Fruit fly (Drosophila melanogaster) whole organism, embryonic: ENCODE data around the gene CG10286.

Source experiments
- ATbp ChIP-seq: fragments of 200-800 bp; sonication (Bioruptor generic); optimal IDR thresholded peaks from 2 replicates; lab custom pipeline; 2017; ENCODE audit warnings: missing biosample characterization, mild to moderate bottlenecking, missing genetic modification characterization, missing genetic modification reagents
- Bteb2 ChIP-seq: fragments of 200-800 bp; sonication (Bioruptor generic); optimal IDR thresholded peaks from 2 replicates; lab custom pipeline; 2016; ENCODE audit warnings: missing biosample characterization, missing genetic modification characterization
- CG10209 ChIP-seq: fragments of 200-800 bp; sonication (Bioruptor generic); optimal IDR thresholded peaks from 3 replicates; lab custom pipeline; 2017; ENCODE audit warnings: missing biosample characterization, mild to moderate bottlenecking, missing genetic modification characterization, missing genetic modification reagents
- CG10267 ChIP-seq: fragments of 200-800 bp; sonication (Bioruptor generic); optimal IDR thresholded peaks from 2 replicates; lab custom pipeline; 2018; ENCODE audit warnings: missing biosample characterization, mild to moderate bottlenecking, missing genetic modification characterization, moderate library complexity
- CG10543 ChIP-seq: fragments of 200-800 bp; sonication (Bioruptor generic); optimal IDR thresholded peaks from 3 replicates; lab custom pipeline; 2017; ENCODE audit warnings: missing biosample characterization, mild to moderate bottlenecking, missing genetic modification characterization, moderate library complexity
- CG10654 ChIP-seq: fragments of 200-800 bp; sonication (Bioruptor generic); optimal IDR thresholded peaks from 2 replicates; lab custom pipeline; 2016; ENCODE audit warnings: missing biosample characterization, missing genetic modification characterization
- CG10959 ChIP-seq: fragments of 200-800 bp; sonication (Bioruptor generic); IDR thresholded peaks from 2 replicates; pipeline ENCODE4 v1.3.6; 2022; ENCODE audit warnings: missing biosample characterization, missing genetic modification characterization
- CG12104 ChIP-seq: fragments of 200-800 bp; sonication (Bioruptor generic); optimal IDR thresholded peaks from 3 replicates; lab custom pipeline; 2016; ENCODE audit warnings: missing biosample characterization, missing genetic modification characterization
- CG12299 ChIP-seq: fragments of 200-800 bp; sonication (Bioruptor generic); optimal IDR thresholded peaks from 2 replicates; lab custom pipeline; 2018; ENCODE audit warnings: missing biosample characterization, mild to moderate bottlenecking, missing genetic modification characterization
- CG14667 ChIP-seq: fragments of 200-800 bp; sonication (Bioruptor generic); IDR thresholded peaks from 2 replicates; pipeline ENCODE4 v1.3.6; 2022; ENCODE audit warnings: missing biosample characterization, missing genetic modification characterization
- CG14860 ChIP-seq: fragments of 200-800 bp; sonication (Bioruptor generic); IDR thresholded peaks from 3 replicates; pipeline ENCODE4 v1.3.6; 2022; ENCODE audit warnings: missing biosample characterization, missing genetic modification characterization; ENCODE audit not compliant: partially characterized antibody
- CG15269 ChIP-seq: fragments of 200-800 bp; sonication (Bioruptor generic); optimal IDR thresholded peaks from 2 replicates; lab custom pipeline; 2018; ENCODE audit warnings: missing biosample characterization, mild to moderate bottlenecking, missing genetic modification characterization, moderate library complexity
- CG15479 ChIP-seq: fragments of 200-800 bp; sonication (Bioruptor generic); optimal IDR thresholded peaks from 3 replicates; lab custom pipeline; 2019; ENCODE audit warnings: missing biosample characterization, mild to moderate bottlenecking, missing genetic modification characterization, moderate library complexity
- CG17328 ChIP-seq: fragments of 200-800 bp; sonication (Bioruptor generic); IDR thresholded peaks from 2 replicates; pipeline ENCODE4 v1.3.6; 2022; ENCODE audit warnings: missing biosample characterization, missing genetic modification characterization
- CG2129 ChIP-seq: fragments of 200-800 bp; sonication (Bioruptor generic); IDR thresholded peaks from 2 replicates; pipeline ENCODE4 v1.3.6; 2022; ENCODE audit warnings: missing biosample characterization, missing genetic modification characterization; ENCODE audit not compliant: partially characterized antibody
- CG30431 ChIP-seq: fragments of 200-800 bp; sonication (Bioruptor generic); optimal IDR thresholded peaks from 2 replicates; lab custom pipeline; 2017; ENCODE audit warnings: missing biosample characterization, missing genetic modification characterization
- CG31388 ChIP-seq: fragments of 200-800 bp; sonication (Bioruptor generic); optimal IDR thresholded peaks from 2 replicates; lab custom pipeline; 2016; ENCODE audit warnings: missing biosample characterization, missing genetic modification characterization
- CG32772 ChIP-seq: fragments of 200-800 bp; sonication (Bioruptor generic); IDR thresholded peaks from 2 replicates; pipeline ENCODE4 v1.3.6; 2022; ENCODE audit warnings: missing biosample characterization, missing genetic modification characterization
- CG3726 ChIP-seq: fragments of 200-800 bp; sonication (Bioruptor generic); IDR thresholded peaks from 3 replicates; pipeline ENCODE4, ENCODE4 v1.3.6; 2022; ENCODE audit warnings: missing biosample characterization, missing genetic modification characterization
- CG43689 ChIP-seq: fragments of 200-800 bp; sonication (Bioruptor generic); IDR thresholded peaks from 2 replicates; pipeline ENCODE4 v1.3.6; 2022; ENCODE audit warnings: missing biosample characterization, missing genetic modification characterization
- CG4854 ChIP-seq: fragments of 200-800 bp; sonication (Bioruptor generic); optimal IDR thresholded peaks from 2 replicates; lab custom pipeline; 2016; ENCODE audit warnings: missing biosample characterization, missing genetic modification characterization, inconsistent platforms
- CG6654 ChIP-seq: fragments of 200-800 bp; sonication (Bioruptor generic); optimal IDR thresholded peaks from 2 replicates; lab custom pipeline; 2017; ENCODE audit warnings: missing biosample characterization, mild to moderate bottlenecking, missing genetic modification characterization
- CG6791 ChIP-seq: fragments of 200-800 bp; sonication (Bioruptor generic); IDR thresholded peaks from 3 replicates; pipeline ENCODE4 v1.3.6; 2022; ENCODE audit warnings: missing biosample characterization, missing genetic modification characterization; ENCODE audit not compliant: partially characterized antibody
- CG7271 ChIP-seq: fragments of 200-800 bp; sonication (Bioruptor generic); optimal IDR thresholded peaks from 2 replicates; lab custom pipeline; 2018; ENCODE audit warnings: missing biosample characterization, mild to moderate bottlenecking, missing genetic modification characterization, moderate library complexity
- CG8281 ChIP-seq: fragments of 200-800 bp; sonication (Bioruptor generic); optimal IDR thresholded peaks from 2 replicates; lab custom pipeline; 2018; ENCODE audit warnings: missing biosample characterization, mild to moderate bottlenecking, missing genetic modification characterization, moderate library complexity
- CG8359 ChIP-seq: fragments of 200-800 bp; sonication (Bioruptor generic); optimal IDR thresholded peaks from 2 replicates; lab custom pipeline; 2017; ENCODE audit warnings: missing biosample characterization, mild to moderate bottlenecking, missing genetic modification characterization, borderline replicate concordance
- CTCF ChIP-seq: fragments of 200-800 bp; sonication (Bioruptor generic); optimal IDR thresholded peaks from 2 replicates; lab custom pipeline; 2017; ENCODE audit warnings: missing biosample characterization, mild to moderate bottlenecking, missing genetic modification characterization, moderate library complexity
- D19A ChIP-seq: fragments of 200-800 bp; optimal IDR thresholded peaks from 3 replicates; lab custom pipeline; 2019; ENCODE audit warnings: missing biosample characterization, mild to moderate bottlenecking, missing genetic modification characterization, moderate library complexity
- Elba2 ChIP-seq: fragments of 200-800 bp; sonication (Bioruptor generic); optimal IDR thresholded peaks from 3 replicates; lab custom pipeline; 2016; ENCODE audit warnings: missing biosample characterization, missing genetic modification characterization
- Fer2 ChIP-seq: fragments of 200-800 bp; sonication (Bioruptor generic); optimal IDR thresholded peaks from 2 replicates; lab custom pipeline; 2018; ENCODE audit warnings: missing biosample characterization, mild to moderate bottlenecking, missing genetic modification characterization, moderate library complexity
- HHEX ChIP-seq: fragments of 200-800 bp; sonication (Bioruptor generic); optimal IDR thresholded peaks from 3 replicates; lab custom pipeline; 2017; ENCODE audit warnings: missing biosample characterization, mild to moderate bottlenecking, missing genetic modification characterization, missing genetic modification reagents
- Hmr ChIP-seq: fragments of 200-800 bp; sonication (Bioruptor generic); optimal IDR thresholded peaks from 3 replicates; lab custom pipeline; 2017; ENCODE audit warnings: mild to moderate bottlenecking, missing biosample characterization, missing genetic modification reagents, missing genetic modification characterization
- Ssrp ChIP-seq: fragments of 200-800 bp; sonication (Bioruptor generic); optimal IDR thresholded peaks from 2 replicates; lab custom pipeline; 2018; ENCODE audit warnings: missing biosample characterization, mild to moderate bottlenecking, missing genetic modification characterization, moderate library complexity
- Tbp ChIP-seq: fragments of >200 bp; optimal IDR thresholded peaks from 2 replicates; lab custom pipeline; 2018; ENCODE audit warnings: missing biosample characterization, missing genetic modification characterization
- crp ChIP-seq, 2 experiments: fragments of 200-800 bp; sonication (Bioruptor generic); optimal IDR thresholded peaks; 2 replicates in 1 of 2; 3 replicates in 1 of 2; lab custom pipeline; 2017; ENCODE audit warnings: missing biosample characterization in 2 of 2, missing genetic modification characterization in 2 of 2, mild to moderate bottlenecking in 1 of 2, moderate library complexity in 1 of 2
- dati ChIP-seq: fragments of 200-800 bp; sonication (Bioruptor generic); IDR thresholded peaks from 2 replicates; pipeline ENCODE4 v1.3.6; 2022; ENCODE audit warnings: missing biosample characterization, missing genetic modification characterization
- disco-r ChIP-seq: fragments of 200-800 bp; sonication (Bioruptor generic); optimal IDR thresholded peaks from 2 replicates; lab custom pipeline; 2016; ENCODE audit warnings: missing biosample characterization, missing genetic modification characterization
- emc ChIP-seq: fragments of 200-800 bp; sonication (Bioruptor generic); optimal IDR thresholded peaks from 2 replicates; lab custom pipeline; 2016; ENCODE audit warnings: missing biosample characterization, missing genetic modification characterization
- fd64A ChIP-seq: fragments of 200-800 bp; sonication (Bioruptor generic); optimal IDR thresholded peaks from 3 replicates; lab custom pipeline; 2018; ENCODE audit warnings: missing biosample characterization, mild to moderate bottlenecking, missing genetic modification characterization
- lbe ChIP-seq: fragments of 200-800 bp; sonication (Bioruptor generic); optimal IDR thresholded peaks from 2 replicates; lab custom pipeline; 2016; ENCODE audit warnings: missing biosample characterization, mild to moderate bottlenecking, missing genetic modification characterization
- maf-S ChIP-seq: fragments of 200-800 bp; sonication (Bioruptor generic); optimal IDR thresholded peaks from 2 replicates; lab custom pipeline; 2016; ENCODE audit warnings: missing biosample characterization, missing genetic modification characterization
- nom ChIP-seq: fragments of 200-800 bp; sonication (Bioruptor generic); optimal IDR thresholded peaks from 2 replicates; lab custom pipeline; 2017; ENCODE audit warnings: missing biosample characterization, missing genetic modification characterization, mild to moderate bottlenecking, moderate library complexity, missing genetic modification reagents
- onecut ChIP-seq: fragments of 200-800 bp; sonication (Bioruptor generic); IDR thresholded peaks from 2 replicates; pipeline ENCODE4 v1.3.6; 2022; ENCODE audit warnings: missing biosample characterization, missing genetic modification characterization
- pb ChIP-seq: fragments of 200-800 bp; sonication (Bioruptor generic); optimal IDR thresholded peaks from 3 replicates; lab custom pipeline; 2016; ENCODE audit warnings: missing biosample characterization, missing genetic modification characterization
- peb ChIP-seq: fragments of 200-800 bp; sonication (Bioruptor generic); IDR thresholded peaks from 2 replicates; pipeline ENCODE4 v1.3.6; 2022; ENCODE audit warnings: missing biosample characterization, missing genetic modification characterization
- repo ChIP-seq: fragments of 200-800 bp; sonication (Bioruptor generic); optimal IDR thresholded peaks from 2 replicates; lab custom pipeline; 2016; ENCODE audit warnings: missing biosample characterization, missing genetic modification characterization
- rib ChIP-seq: fragments of 200-800 bp; sonication (Bioruptor generic); IDR thresholded peaks from 2 replicates; pipeline ENCODE4 v1.3.6; 2022; ENCODE audit warnings: missing biosample characterization, missing genetic modification characterization
- sd ChIP-seq: fragments of 200-800 bp; sonication (Bioruptor generic); optimal IDR thresholded peaks from 3 replicates; lab custom pipeline; 2018; ENCODE audit warnings: missing biosample characterization, mild to moderate bottlenecking, missing genetic modification characterization, moderate library complexity
- tll ChIP-seq, 2 experiments: fragments of 200-800 bp in 1 of 2; fragments of >200 bp in 1 of 2; sonication (Bioruptor generic) in 1 of 2; optimal IDR thresholded peaks; 2 replicates each; lab custom pipeline; 2017 to 2019; ENCODE audit warnings: missing biosample characterization in 2 of 2, missing genetic modification characterization in 2 of 2, mild to moderate bottlenecking in 1 of 2, moderate library complexity in 1 of 2
- wdn ChIP-seq: fragments of 200-800 bp; sonication (Bioruptor generic); IDR thresholded peaks from 2 replicates; pipeline ENCODE4 v1.3.6; 2022; ENCODE audit warnings: missing biosample characterization, missing genetic modification characterization

Gene CG10286

DNA sequence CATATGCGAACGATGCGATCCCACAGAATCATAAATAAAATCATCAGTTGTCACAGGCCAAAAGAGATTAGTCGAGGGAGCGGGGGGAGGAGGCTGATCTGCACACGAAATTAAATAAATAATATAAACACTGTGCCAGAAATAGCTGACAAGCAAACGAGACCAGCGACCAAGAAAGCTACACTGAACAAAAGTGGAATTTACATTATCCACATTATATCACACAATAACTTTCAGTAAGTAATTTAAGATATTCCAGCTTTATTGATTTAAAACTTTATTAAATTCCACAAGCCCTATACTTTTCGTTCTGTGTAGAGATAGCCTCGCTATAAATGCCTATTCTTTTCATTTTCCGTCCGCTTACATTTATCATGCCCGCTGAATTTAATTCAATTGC is 35.4 kb downstream of the CG10286 start (continued):
- TF ChIP-seq CG10654 (GFP tag; lab: Kevin White, UChicago) (peak; percentile 62), pb (GFP tag; lab: Kevin White, UChicago) (peak; percentile 29), CG7271 (no peak), tll (GFP tag; optimal IDR thresholded peaks at IDR 0.05; lab: Kevin White, UChicago) (no peak), maf-S (peak; percentile 68), CG10543 (GFP tag; lab: Kevin White, UChicago) (peak; percentile 33), CG14860 (GFP tag; lab: Robert Waterston, UW) (no peak), Elba2 (GFP tag; lab: Kevin White, UChicago) (no peak), crp (GFP tag; optimal IDR thresholded peaks at IDR 0.05; lab: Kevin White, UChicago) (peak in 1 of 2 experiments; percentile 3), dati (GFP tag; lab: Robert Waterston, UW) (peak; percentile 78), Ssrp (peak; percentile 74), ATbp (peak; percentile 81), Bteb2 (GFP tag; lab: Kevin White, UChicago) (peak; percentile 36), CG31388 (GFP tag; lab: Kevin White, UChicago) (no peak), nom (GFP tag; lab: Kevin White, UChicago) (no peak), lbe (GFP tag; lab: Kevin White, UChicago) (peak; percentile 52), CG10959 (GFP tag; lab: Robert Waterston, UW) (no peak; the same call in 1 of the 2 replicates), CG3726 (GFP tag; lab: Robert Waterston, UW) (no peak; the same call in 2 of the 3 replicates), CG6791 (GFP tag; lab: Robert Waterston, UW) (no peak), CG8281 (tag; lab: Kevin White, UChicago) (peak; percentile 24), Fer2 (tag; lab: Kevin White, UChicago) (peak; percentile 47), CG8359 (GFP tag; lab: Kevin White, UChicago) (peak; percentile 28), HHEX (GFP tag; lab: Kevin White, UChicago) (peak; percentile 84), CG12299 (tag; lab: Kevin White, UChicago) (peak; percentile 58), CG32772 (GFP tag; lab: Robert Waterston, UW) (peak; percentile 82), disco-r (GFP tag; lab: Kevin White, UChicago) (peak; percentile 16), CG14667 (GFP tag; lab: Robert Waterston, UW) (peak; percentile 74), onecut (peak; percentile 69), Hmr (peak; percentile 79), CTCF (GFP tag; lab: Kevin White, UChicago) (peak; percentile 19), emc (GFP tag; lab: Kevin White, UChicago) (peak; percentile 49), CG2129 (GFP tag; lab: Robert Waterston, UW) (no peak), CG15479 (GFP tag; lab: Kevin White, UChicago) (no peak), repo (peak; percentile 75), sd (peak; percentile 30), CG15269 (tag; lab: Kevin White, UChicago) (peak; percentile 88), peb (GFP tag; lab: Robert Waterston, UW) (peak; percentile 37; the same call in 1 of the 2 replicates), CG30431 (GFP tag; lab: Kevin White, UChicago) (peak; percentile 49), CG43689 (GFP tag; lab: Robert Waterston, UW) (no peak), wdn (GFP tag; lab: Robert Waterston, UW) (peak; percentile 74), CG17328 (GFP tag; lab: Robert Waterston, UW) (peak; percentile 90), Tbp (GFP tag; lab: Kevin White, UChicago) (no peak), CG12104 (GFP tag; lab: Kevin White, UChicago) (peak; percentile 51), CG6654 (GFP tag; lab: Kevin White, UChicago) (peak; percentile 53), CG10209 (GFP tag; lab: Kevin White, UChicago) (peak; percentile 81), D19A (tag; lab: Kevin White, UChicago) (peak; percentile 71), rib (GFP tag; lab: Robert Waterston, UW) (no peak; the same call in 1 of the 2 replicates), CG4854 (GFP tag; lab: Kevin White, UChicago) (peak; percentile 57), fd64A (GFP tag; lab: Kevin White, UChicago) (peak; percentile 21), CG10267 (tag; lab: Kevin White, UChicago) (peak; percentile 62)
